Worm (Caenorhabditis elegans): ENCODE data around the gene srw-143.

ce11 chrV:2896198-2896660 lies 45.1 kb downstream of the srw-143 start, which contains the start of gene pals-32:
- TF ChIP-seq B0261.1 (tag; optimal IDR thresholded peaks at IDR 0.05), result no peak
- TF ChIP-seq Y95B8A.8 (GFP tag; IDR thresholded peaks at IDR 0.05), result no peak
- TF ChIP-seq ets-4 (GFP tag; optimal IDR thresholded peaks at IDR 0.05), result no peak
- no peak for TF ChIP-seq snpc-4 (GFP tag; optimal IDR thresholded peaks at IDR 0.05)
- no peak for TF ChIP-seq snpc-4 (tag; optimal IDR thresholded peaks at IDR 0.05)
- no peak for TF ChIP-seq pha-4 (tag; optimal IDR thresholded peaks at IDR 0.05)

Measured in whole organism, young adult.